Worm (Caenorhabditis elegans): Measurements from ENCODE around the gene srt-55.

ce11 chrIII:10078151-10078550 is 28.1 kb downstream of the srt-55 start, which contains the start of gene T16G12.9:
- TF ChIP-seq ztf-11 (tag; optimal IDR thresholded peaks at IDR 0.05): no peak
- TF ChIP-seq fos-1 (tag; optimal IDR thresholded peaks at IDR 0.05): no peak
- TF ChIP-seq unc-62 (GFP tag; optimal IDR thresholded peaks at IDR 0.05): no peak
- TF ChIP-seq nhr-77 (tag; optimal IDR thresholded peaks at IDR 0.05): no peak
- TF ChIP-seq elt-3 (tag; optimal IDR thresholded peaks at IDR 0.05): no peak
- no peak for TF ChIP-seq ztf-4 (tag; optimal IDR thresholded peaks at IDR 0.05)
- TF ChIP-seq jun-1 (tag; optimal IDR thresholded peaks at IDR 0.05): no peak
- no peak for TF ChIP-seq ceh-9 (tag; optimal IDR thresholded peaks at IDR 0.05)
- no peak for TF ChIP-seq mdl-1 (tag; optimal IDR thresholded peaks at IDR 0.05)
- no peak for TF ChIP-seq ceh-82 (tag; optimal IDR thresholded peaks at IDR 0.05)
- TF ChIP-seq nhr-12 (tag; optimal IDR thresholded peaks at IDR 0.05): no peak
- TF ChIP-seq eor-1 (tag; optimal IDR thresholded peaks at IDR 0.05): no peak
- no peak for TF ChIP-seq pha-4 (tag; optimal IDR thresholded peaks at IDR 0.05)
